Worm (Caenorhabditis elegans): ENCODE results near the gene K05G3.2.

ce11 chrX:16457113-16457512 lies 37.6 kb upstream of the K05G3.2 start:
- TF ChIP-seq lin-39 (tag; optimal IDR thresholded peaks at IDR 0.05) (no peak), lin-15B (tag; optimal IDR thresholded peaks at IDR 0.05) (no peak), unc-39 (tag; optimal IDR thresholded peaks at IDR 0.05) (no peak)
